Fruit fly (Drosophila melanogaster) whole organism, prepupa: ENCODE measurements around the gene Ccdc114.

Source experiments
- CG6163 ChIP-seq: fragments of 200-800 bp; sonication (Bioruptor generic); IDR thresholded peaks from 3 replicates; pipeline ENCODE4 v1.3.6; 2022; ENCODE audit warnings: missing biosample characterization, missing genetic modification characterization
- CG6792 ChIP-seq: fragments of 200-800 bp; sonication (Bioruptor generic); optimal IDR thresholded peaks from 3 replicates; lab custom pipeline; 2016; ENCODE audit warnings: missing biosample characterization, missing genetic modification characterization
- Eip78C ChIP-seq: fragments of 200-800 bp; sonication (Bioruptor generic); peaks from one replicate; lab custom pipeline; 2016; ENCODE audit warnings: missing biosample characterization, missing genetic modification characterization
- dac ChIP-seq: fragments of 200-800 bp; sonication (Bioruptor generic); optimal IDR thresholded peaks from 2 replicates; lab custom pipeline; 2017; ENCODE audit warnings: missing biosample characterization, mild to moderate bottlenecking, missing genetic modification characterization

- no peak for TF ChIP-seq CG6163 (GFP tag; lab: Robert Waterston, UW)
- TF ChIP-seq Eip78C, result no peak
- TF ChIP-seq dac (GFP tag; lab: Kevin White, UChicago), result no peak
- TF ChIP-seq CG6792 (GFP tag; lab: Kevin White, UChicago), result no peak
Observed at dm6 chr3R:16640005-16640408, 15.5 kb upstream of the Ccdc114 start, which contains the start of gene nonA-l.
